Worm (Caenorhabditis elegans) whole organism, L2 larva: ENCODE measurements around the gene nhr-109.

Source experiments
- lsy-2 ChIP-seq, 2 experiments: fragments of 150-350 bp in 1 of 2; sonication (generic microtip) in 1 of 2; optimal IDR thresholded peaks; 2 replicates each; lab custom pipeline; 2014 to 2017; ENCODE audit warnings: missing biosample characterization in 2 of 2, missing genetic modification characterization in 2 of 2
- nhr-237 ChIP-seq: fragments of 150-350 bp; optimal IDR thresholded peaks from 2 replicates; lab custom pipeline; 2014; ENCODE audit warnings: missing biosample characterization, missing genetic modification characterization

- no peak for TF ChIP-seq lsy-2 (tag; optimal IDR thresholded peaks at IDR 0.05; lab: Kevin White, UChicago)
- TF ChIP-seq nhr-237 (tag; lab: Kevin White, UChicago), result no peak
These were observed 15.8 kb upstream of the nhr-109 start, which contains the start of gene sod-5 for ce11 chrII:4417333-4417732.
